Fruit fly (Drosophila melanogaster): Measurements from ENCODE around the gene CG12576.

CG12576 gene

dm6 chrX:22479207-22479820 is 2.8 kb downstream of the CG12576 start (continued):
- TF ChIP-seq Dip3 (GFP tag; optimal IDR thresholded peaks at IDR 0.05): no peak
- TF ChIP-seq Myb (GFP tag; optimal IDR thresholded peaks at IDR 0.05): no peak
- TF ChIP-seq phol (tag; optimal IDR thresholded peaks at IDR 0.05): peak; percentile 41
- TF ChIP-seq CG10462 (GFP tag; optimal IDR thresholded peaks at IDR 0.05): no peak
- no peak for TF ChIP-seq ttk (GFP tag; IDR thresholded peaks at IDR 0.05)
- no peak for TF ChIP-seq fd3F (GFP tag; optimal IDR thresholded peaks at IDR 0.05)
- no peak for TF ChIP-seq CG17802 (tag; optimal IDR thresholded peaks at IDR 0.05)
- no peak for TF ChIP-seq CG34376 (GFP tag; optimal IDR thresholded peaks at IDR 0.05)
- TF ChIP-seq CG2116 (GFP tag; optimal IDR thresholded peaks at IDR 0.05): no peak
- TF ChIP-seq H2.0 (GFP tag; IDR thresholded peaks at IDR 0.05): no peak
- TF ChIP-seq CG13123 (GFP tag; optimal IDR thresholded peaks at IDR 0.05): no peak
- TF ChIP-seq Camta (GFP tag; optimal IDR thresholded peaks at IDR 0.05): no peak
- TF ChIP-seq Bdp1 (GFP tag; optimal IDR thresholded peaks at IDR 0.05): no peak
- no peak for TF ChIP-seq CG18476 (GFP tag; optimal IDR thresholded peaks at IDR 0.05)
- no peak for TF ChIP-seq CG7357 (GFP tag; IDR thresholded peaks at IDR 0.05)
- no peak for TF ChIP-seq Rx (GFP tag; IDR thresholded peaks at IDR 0.05)
- no peak for TF ChIP-seq B-H2 (GFP tag; optimal IDR thresholded peaks at IDR 0.05)
- TF ChIP-seq CG9876 (GFP tag; optimal IDR thresholded peaks at IDR 0.05): no peak
- no peak for TF ChIP-seq CG18599 (GFP tag; optimal IDR thresholded peaks at IDR 0.05)
- TF ChIP-seq Meics (GFP tag; optimal IDR thresholded peaks at IDR 0.05): no peak
- TF ChIP-seq Fer1 (GFP tag; optimal IDR thresholded peaks at IDR 0.05): no peak
- no peak for TF ChIP-seq chm (GFP tag; IDR thresholded peaks at IDR 0.05)
- no peak for TF ChIP-seq lov (optimal IDR thresholded peaks at IDR 0.05)
- TF ChIP-seq lov (GFP tag; IDR thresholded peaks at IDR 0.05): no peak
- TF ChIP-seq CG10959 (GFP tag; IDR thresholded peaks at IDR 0.05): no peak
- TF ChIP-seq dan (GFP tag; IDR thresholded peaks at IDR 0.05): no peak
- TF ChIP-seq CG8765 (GFP tag; IDR thresholded peaks at IDR 0.05): no peak
- TF ChIP-seq ftz-f1 (GFP tag; optimal IDR thresholded peaks at IDR 0.05): no peak
- no peak for TF ChIP-seq Awh (GFP tag; IDR thresholded peaks at IDR 0.05)
- TF ChIP-seq BtbVII (GFP tag; optimal IDR thresholded peaks at IDR 0.05): peak; percentile 12
- no peak for TF ChIP-seq sc (optimal IDR thresholded peaks at IDR 0.05)
- no peak for TF ChIP-seq sc (GFP tag; optimal IDR thresholded peaks at IDR 0.05)
- no peak for TF ChIP-seq Lpt (GFP tag; optimal IDR thresholded peaks at IDR 0.05)
- TF ChIP-seq CG8478 (optimal IDR thresholded peaks at IDR 0.05): no peak
- TF ChIP-seq CG15479 (GFP tag; optimal IDR thresholded peaks at IDR 0.05): no peak
- TF ChIP-seq zen (tag; optimal IDR thresholded peaks at IDR 0.05): no peak
- TF ChIP-seq CG16813 (GFP tag; IDR thresholded peaks at IDR 0.05; ENCODE audit: partially characterized antibody): no peak
- no peak for TF ChIP-seq CG14050 (GFP tag; IDR thresholded peaks at IDR 0.05)
- TF ChIP-seq NK7.1 (GFP tag; optimal IDR thresholded peaks at IDR 0.05): no peak
- no peak for TF ChIP-seq gfzf (GFP tag; optimal IDR thresholded peaks at IDR 0.05)
- no peak for TF ChIP-seq CG1024 (GFP tag; IDR thresholded peaks at IDR 0.05)
- TF ChIP-seq CG2678 (tag; optimal IDR thresholded peaks at IDR 0.05): peak; percentile 41
- TF ChIP-seq ATbp (GFP tag; optimal IDR thresholded peaks at IDR 0.05): peak; percentile 31
- peak; percentile 36 for TF ChIP-seq CG2712 (tag; optimal IDR thresholded peaks at IDR 0.05)
- TF ChIP-seq D (optimal IDR thresholded peaks at IDR 0.05): no peak
- TF ChIP-seq D (GFP tag; optimal IDR thresholded peaks at IDR 0.05): peak; percentile 14
- no peak for TF ChIP-seq hth (optimal IDR thresholded peaks at IDR 0.05)
- peak; percentile 38 for TF ChIP-seq nmo (GFP tag; optimal IDR thresholded peaks at IDR 0.05)
- TF ChIP-seq CG10147 (GFP tag; optimal IDR thresholded peaks at IDR 0.05): no peak
- no peak for TF ChIP-seq mld (GFP tag; IDR thresholded peaks at IDR 0.05; ENCODE audit: partially characterized antibody)
- TF ChIP-seq al (GFP tag; IDR thresholded peaks at IDR 0.05): no peak
- TF ChIP-seq jigr1 (GFP tag; IDR thresholded peaks at IDR 0.05): no peak
- no peak for TF ChIP-seq CG30431 (GFP tag; optimal IDR thresholded peaks at IDR 0.05)

All from whole organism, embryonic.